Fruit fly (Drosophila melanogaster) whole organism, embryonic: Measurements from ENCODE around the gene Ctns.

Experiments
- ATbp ChIP-seq: fragments of 200-800 bp; sonication (Bioruptor generic); optimal IDR thresholded peaks from 2 replicates; lab custom pipeline; 2017; ENCODE audit warnings: missing biosample characterization, mild to moderate bottlenecking, missing genetic modification characterization, missing genetic modification reagents
- Atf-2 ChIP-seq: fragments of 200-800 bp; sonication (Bioruptor generic); optimal IDR thresholded peaks from 2 replicates; lab custom pipeline; 2016; ENCODE audit warnings: missing biosample characterization, missing genetic modification characterization
- Blimp-1 ChIP-seq: fragments of 200-800 bp; sonication (Bioruptor generic); optimal IDR thresholded peaks from 3 replicates; lab custom pipeline; 2018; ENCODE audit warnings: missing biosample characterization, missing genetic modification characterization, mild to moderate bottlenecking, moderate library complexity, missing genetic modification reagents
- CG11695 ChIP-seq: fragments of 200-800 bp; sonication (Bioruptor generic); IDR thresholded peaks from 3 replicates; pipeline ENCODE4 v1.3.6; 2022; ENCODE audit warnings: missing biosample characterization, missing genetic modification characterization
- CG12219 ChIP-seq: fragments of 200-800 bp; sonication (Bioruptor generic); optimal IDR thresholded peaks from 3 replicates; lab custom pipeline; 2018; ENCODE audit warnings: missing biosample characterization, mild to moderate bottlenecking, missing genetic modification characterization
- CG1233 ChIP-seq: fragments of 200-800 bp; sonication (Bioruptor generic); optimal IDR thresholded peaks from 4 replicates; lab custom pipeline; 2018; ENCODE audit warnings: missing biosample characterization, mild to moderate bottlenecking, missing genetic modification characterization
- CG13624 ChIP-seq: fragments of 200-800 bp; sonication (Bioruptor generic); optimal IDR thresholded peaks from 2 replicates; lab custom pipeline; 2016; ENCODE audit warnings: missing biosample characterization, missing genetic modification characterization
- CG14667 ChIP-seq: fragments of 200-800 bp; sonication (Bioruptor generic); IDR thresholded peaks from 2 replicates; pipeline ENCODE4 v1.3.6; 2022; ENCODE audit warnings: missing biosample characterization, missing genetic modification characterization
- CG1647 ChIP-seq: fragments of 200-800 bp; sonication (Bioruptor generic); optimal IDR thresholded peaks from 3 replicates; lab custom pipeline; 2016; ENCODE audit warnings: missing biosample characterization, missing genetic modification characterization
- CG17385 ChIP-seq: fragments of 200-800 bp; sonication (Bioruptor generic); optimal IDR thresholded peaks from 3 replicates; lab custom pipeline; 2018; ENCODE audit warnings: missing biosample characterization, mild to moderate bottlenecking, missing genetic modification characterization
- CG17829 ChIP-seq: fragments of 200-800 bp; optimal IDR thresholded peaks from 2 replicates; lab custom pipeline; 2019; ENCODE audit warnings: missing biosample characterization, mild to moderate bottlenecking, missing genetic modification characterization, moderate library complexity
- CG2120 ChIP-seq: fragments of 200-800 bp; sonication (Bioruptor generic); optimal IDR thresholded peaks from 3 replicates; lab custom pipeline; 2016; ENCODE audit warnings: missing biosample characterization, missing genetic modification characterization
- CG31365 ChIP-seq: fragments of 200-800 bp; sonication (Bioruptor generic); optimal IDR thresholded peaks from 2 replicates; lab custom pipeline; 2018; ENCODE audit warnings: missing biosample characterization, mild to moderate bottlenecking, missing genetic modification characterization
- CG3281 ChIP-seq: fragments of 200-800 bp; sonication (Bioruptor generic); optimal IDR thresholded peaks from 3 replicates; lab custom pipeline; 2017; ENCODE audit warnings: missing biosample characterization, mild to moderate bottlenecking, missing genetic modification characterization
- CG4404 ChIP-seq: fragments of 200-800 bp; sonication (Bioruptor generic); IDR thresholded peaks from 2 replicates; pipeline ENCODE4 v1.3.6; 2022; ENCODE audit warnings: missing biosample characterization, missing genetic modification characterization
- CG4424 ChIP-seq: fragments of 200-800 bp; sonication (Bioruptor generic); optimal IDR thresholded peaks from 3 replicates; lab custom pipeline; 2016; ENCODE audit warnings: missing biosample characterization, missing genetic modification characterization
- CG5245 ChIP-seq: fragments of 200-800 bp; sonication (Bioruptor generic); optimal IDR thresholded peaks from 3 replicates; lab custom pipeline; 2016; ENCODE audit warnings: missing biosample characterization, missing genetic modification characterization
- CG6689 ChIP-seq: fragments of 200-800 bp; sonication (Bioruptor generic); IDR thresholded peaks from 2 replicates; pipeline ENCODE4 v1.3.6; 2022; ENCODE audit warnings: missing biosample characterization, missing genetic modification characterization
- CG7839 ChIP-seq: fragments of 200-800 bp; sonication (Bioruptor generic); optimal IDR thresholded peaks from 3 replicates; lab custom pipeline; 2018; ENCODE audit warnings: missing biosample characterization, mild to moderate bottlenecking, missing genetic modification characterization, moderate library complexity
- CG8924 ChIP-seq: fragments of 200-800 bp; optimal IDR thresholded peaks from 3 replicates; lab custom pipeline; 2019; ENCODE audit warnings: missing biosample characterization, mild to moderate bottlenecking, missing genetic modification characterization, moderate library complexity
- CG9727 ChIP-seq: fragments of 200-800 bp; sonication (Bioruptor generic); optimal IDR thresholded peaks from 3 replicates; lab custom pipeline; 2017; ENCODE audit warnings: missing biosample characterization, mild to moderate bottlenecking, missing genetic modification characterization
- CHES-1-like ChIP-seq: fragments of 200-800 bp; sonication (Bioruptor generic); optimal IDR thresholded peaks from 2 replicates; lab custom pipeline; 2016; ENCODE audit warnings: missing biosample characterization, missing genetic modification characterization
- Deaf1 ChIP-seq: fragments of 200-800 bp; optimal IDR thresholded peaks from 3 replicates; lab custom pipeline; 2019; ENCODE audit warnings: missing biosample characterization, mild to moderate bottlenecking, missing genetic modification characterization, moderate library complexity
- Dek ChIP-seq: fragments of 200-800 bp; sonication (Bioruptor generic); optimal IDR thresholded peaks from 3 replicates; lab custom pipeline; 2019; ENCODE audit warnings: missing biosample characterization, mild to moderate bottlenecking, missing genetic modification characterization, moderate library complexity
- Drgx ChIP-seq: fragments of 200-800 bp; sonication (Bioruptor generic); IDR thresholded peaks from 2 replicates; pipeline ENCODE4 v1.3.6; 2022; ENCODE audit warnings: missing biosample characterization, missing genetic modification characterization
- Ets97D ChIP-seq: fragments of 200-800 bp; sonication (Bioruptor generic); optimal IDR thresholded peaks from 3 replicates; lab custom pipeline; 2016; ENCODE audit warnings: missing biosample characterization, missing genetic modification characterization
- Fer3 ChIP-seq: fragments of 200-800 bp; sonication (Bioruptor generic); optimal IDR thresholded peaks from 2 replicates; lab custom pipeline; 2018; ENCODE audit warnings: missing biosample characterization, mild to moderate bottlenecking, missing genetic modification characterization, moderate library complexity
- HLHmδ ChIP-seq: fragments of 200-800 bp; sonication (Bioruptor generic); optimal IDR thresholded peaks from 2 replicates; lab custom pipeline; 2018; ENCODE audit warnings: missing biosample characterization, mild to moderate bottlenecking, missing genetic modification characterization, moderate library complexity
- Hand ChIP-seq: fragments of 200-800 bp; sonication (Bioruptor generic); optimal IDR thresholded peaks from 2 replicates; lab custom pipeline; 2017; ENCODE audit warnings: mild to moderate bottlenecking, missing biosample characterization, missing genetic modification reagents, missing genetic modification characterization
- Hmr ChIP-seq: fragments of 200-800 bp; sonication (Bioruptor generic); optimal IDR thresholded peaks from 3 replicates; lab custom pipeline; 2017; ENCODE audit warnings: mild to moderate bottlenecking, missing biosample characterization, missing genetic modification reagents, missing genetic modification characterization
- Hr3 ChIP-seq: fragments of 200-800 bp; sonication (Bioruptor generic); optimal IDR thresholded peaks from 3 replicates; lab custom pipeline; 2016; ENCODE audit warnings: missing biosample characterization, missing genetic modification characterization
- Hr51 ChIP-seq, 2 experiments: fragments of 200-800 bp; sonication (Bioruptor generic); optimal IDR thresholded peaks; 2 replicates in 1 of 2; 3 replicates in 1 of 2; lab custom pipeline; 2016 to 2018; ENCODE audit warnings: missing biosample characterization in 2 of 2, missing genetic modification characterization in 2 of 2, mild to moderate bottlenecking in 1 of 2, moderate library complexity in 1 of 2
- Lpt ChIP-seq: fragments of >200 bp; optimal IDR thresholded peaks from 2 replicates; lab custom pipeline; 2018; ENCODE audit warnings: missing biosample characterization, missing genetic modification characterization
- Meics ChIP-seq: fragments of 200-800 bp; sonication (Bioruptor generic); optimal IDR thresholded peaks from 2 replicates; lab custom pipeline; 2017; ENCODE audit warnings: missing biosample characterization, mild to moderate bottlenecking, missing genetic modification characterization
- Rfx ChIP-seq: fragments of 200-800 bp; sonication (Bioruptor generic); IDR thresholded peaks from 2 replicates; pipeline ENCODE4 v1.3.6; 2022; ENCODE audit warnings: missing biosample characterization, missing genetic modification characterization
- Sox102F ChIP-seq: fragments of 200-800 bp; sonication (Bioruptor generic); optimal IDR thresholded peaks from 2 replicates; lab custom pipeline; 2018; ENCODE audit warnings: missing biosample characterization, mild to moderate bottlenecking, missing genetic modification characterization, moderate library complexity
- Xbp1 ChIP-seq: fragments of 200-800 bp; sonication (Bioruptor generic); optimal IDR thresholded peaks from 3 replicates; lab custom pipeline; 2016; ENCODE audit warnings: missing biosample characterization, mild to moderate bottlenecking, missing genetic modification characterization
- ase ChIP-seq: fragments of 200-800 bp; sonication (Bioruptor generic); IDR thresholded peaks from 3 replicates; pipeline ENCODE4 v1.3.6; 2022; ENCODE audit warnings: missing biosample characterization, missing genetic modification characterization
- dan ChIP-seq: fragments of 200-800 bp; sonication (Bioruptor generic); IDR thresholded peaks from 2 replicates; pipeline ENCODE4 v1.3.6; 2022; ENCODE audit warnings: missing biosample characterization, missing genetic modification characterization
- dysf ChIP-seq: fragments of 200-800 bp; sonication (Bioruptor generic); IDR thresholded peaks from 3 replicates; pipeline ENCODE4 v1.3.6; 2022; ENCODE audit warnings: missing biosample characterization, missing genetic modification characterization
- ftz-f1 ChIP-seq: fragments of 200-800 bp; sonication (Bioruptor generic); optimal IDR thresholded peaks from 2 replicates; lab custom pipeline; 2016; ENCODE audit warnings: missing biosample characterization, missing genetic modification characterization
- grn ChIP-seq: fragments of 200-800 bp; sonication (Bioruptor generic); optimal IDR thresholded peaks from 3 replicates; lab custom pipeline; 2017; ENCODE audit warnings: missing biosample characterization, missing genetic modification characterization
- lilli ChIP-seq: fragments of 200-800 bp; sonication (Bioruptor generic); optimal IDR thresholded peaks from 3 replicates; lab custom pipeline; 2016; ENCODE audit warnings: missing biosample characterization, missing genetic modification characterization
- lov ChIP-seq, 2 experiments: fragments of 200-800 bp in 1 of 2; fragments of >200 bp in 1 of 2; sonication (Bioruptor generic) in 1 of 2; IDR thresholded peaks in 1 of 2; optimal IDR thresholded peaks in 1 of 2; 2 replicates in 1 of 2; 3 replicates in 1 of 2; pipeline versions ENCODE4 v1.3.6 to Lab custom; 2017 to 2022; ENCODE audit warnings: missing biosample characterization in 1 of 2, missing genetic modification characterization in 1 of 2
- onecut ChIP-seq: fragments of 200-800 bp; sonication (Bioruptor generic); IDR thresholded peaks from 2 replicates; pipeline ENCODE4 v1.3.6; 2022; ENCODE audit warnings: missing biosample characterization, missing genetic modification characterization
- prd ChIP-seq, 3 experiments: fragments of >200 bp in 2 of 3; fragments of 200-800 bp in 1 of 3; sonication (Bioruptor generic) in 1 of 3; optimal IDR thresholded peaks in 2 of 3; IDR thresholded peaks in 1 of 3; 2 replicates in 2 of 3; 3 replicates in 1 of 3; pipeline versions ENCODE4 v1.3.6 to Lab custom; 2017 to 2022; ENCODE audit warnings: missing biosample characterization in 1 of 3, missing genetic modification characterization in 1 of 3
- tap ChIP-seq: fragments of 200-800 bp; optimal IDR thresholded peaks from 3 replicates; lab custom pipeline; 2019; ENCODE audit warnings: missing biosample characterization, mild to moderate bottlenecking, missing genetic modification characterization, moderate library complexity
- vvl ChIP-seq: fragments of 200-800 bp; sonication (Bioruptor generic); IDR thresholded peaks from 2 replicates; pipeline ENCODE4 v1.3.6; 2022; ENCODE audit warnings: missing biosample characterization, missing genetic modification characterization
- wdn ChIP-seq: fragments of 200-800 bp; sonication (Bioruptor generic); IDR thresholded peaks from 2 replicates; pipeline ENCODE4 v1.3.6; 2022; ENCODE audit warnings: missing biosample characterization, missing genetic modification characterization

Gene Ctns

dm6 chr3R:23067209-23067826, 8.6 kb upstream of the Ctns start, which contains the start of gene CG17111 (continued):
- TF ChIP-seq HLHmδ (GFP tag; lab: Kevin White, UChicago) (no peak), Ets97D (no peak), prd (optimal IDR thresholded peaks at IDR 0.05; lab: Kevin White, UChicago) (no peak), prd (GFP tag; IDR thresholded peaks at IDR 0.05; lab: Robert Waterston, UW) (0 out of 3 replicates have a peak, but pooled peaks have one; percentile 19), ftz-f1 (GFP tag; lab: Kevin White, UChicago) (no peak), lov (optimal IDR thresholded peaks at IDR 0.05; lab: Kevin White, UChicago) (no peak), lov (GFP tag; IDR thresholded peaks at IDR 0.05; lab: Robert Waterston, UW) (no peak), CG13624 (GFP tag; lab: Kevin White, UChicago) (no peak), CHES-1-like (GFP tag; lab: Kevin White, UChicago) (no peak), Hr51 (GFP tag; optimal IDR thresholded peaks at IDR 0.05; lab: Kevin White, UChicago) (peak in 1 of 2 experiments; percentile 71), Dek (tag; lab: Kevin White, UChicago) (peak; percentile 4), Hmr (GFP tag; lab: Kevin White, UChicago) (peak; percentile 37), Sox102F (GFP tag; lab: Kevin White, UChicago) (peak; percentile 55), Meics (GFP tag; lab: Kevin White, UChicago) (peak; percentile 36), dysf (peak; percentile 36; the same call in 2 of the 3 replicates), CG4424 (peak; percentile 26), CG31365 (tag; lab: Kevin White, UChicago) (no peak), Rfx (GFP tag; lab: Robert Waterston, UW) (no peak), CG17829 (tag; lab: Kevin White, UChicago) (no peak), Hand (GFP tag; lab: Kevin White, UChicago) (no peak), CG12219 (no peak), wdn (GFP tag; lab: Robert Waterston, UW) (no peak), Hr3 (GFP tag; lab: Kevin White, UChicago) (peak; percentile 27), CG1233 (GFP tag; lab: Kevin White, UChicago) (peak; percentile 4), vvl (GFP tag; lab: Robert Waterston, UW) (peak; percentile 44), Lpt (GFP tag; lab: Kevin White, UChicago) (no peak), CG9727 (GFP tag; lab: Kevin White, UChicago) (peak; percentile 44), CG11695 (GFP tag; lab: Robert Waterston, UW) (0 out of 3 replicates have a peak, but pooled peaks have one; percentile 12), CG17385 (GFP tag; lab: Kevin White, UChicago) (peak; percentile 15), CG14667 (GFP tag; lab: Robert Waterston, UW) (no peak), Blimp-1 (peak; percentile 38), ase (GFP tag; lab: Robert Waterston, UW) (no peak), Fer3 (tag; lab: Kevin White, UChicago) (no peak), onecut (GFP tag; lab: Robert Waterston, UW) (0 out of 2 replicates have a peak, but pooled peaks have one; percentile 5), tap (tag; lab: Kevin White, UChicago) (peak; percentile 4), CG1647 (no peak), lilli (GFP tag; lab: Kevin White, UChicago) (peak; percentile 3), grn (GFP tag; lab: Kevin White, UChicago) (no peak), CG4404 (GFP tag; lab: Robert Waterston, UW) (no peak), CG7839 (tag; lab: Kevin White, UChicago) (peak; percentile 59), Deaf1 (tag; lab: Kevin White, UChicago) (peak; percentile 8), CG5245 (GFP tag; lab: Kevin White, UChicago) (peak; percentile 0), Atf-2 (GFP tag; lab: Kevin White, UChicago) (no peak), ATbp (GFP tag; lab: Kevin White, UChicago) (peak; percentile 33), dan (no peak), CG2120 (no peak), Xbp1 (peak; percentile 25), CG6689 (GFP tag; lab: Robert Waterston, UW) (0 out of 2 replicates have a peak, but pooled peaks have one; percentile 6), Drgx (GFP tag; lab: Robert Waterston, UW) (no peak), CG8924 (tag; lab: Kevin White, UChicago) (peak; percentile 43), CG3281 (peak; percentile 29)
